Worm (Caenorhabditis elegans) whole organism, L1 larva: ENCODE results near the gene let-23.

Source experiments
- ama-1 ChIP-seq: fragments of 150-350 bp; optimal IDR thresholded peaks from 2 replicates; lab custom pipeline; 2014
- ets-5 ChIP-seq: fragments of 200-800 bp; sonication (Bioruptor generic); IDR thresholded peaks from 2 replicates; pipeline ENCODE4 v1.3.6; 2022; ENCODE audit warnings: missing genetic modification characterization, missing compliant biosample characterization
- fkh-10 ChIP-seq: sonication (generic microtip); optimal IDR thresholded peaks from 2 replicates; lab custom pipeline; 2017; ENCODE audit warnings: missing biosample characterization, missing genetic modification reagents, missing genetic modification characterization
- nhr-90 ChIP-seq: sonication (generic microtip); optimal IDR thresholded peaks from 2 replicates; lab custom pipeline; 2016; ENCODE audit warnings: mild to moderate bottlenecking, missing genetic modification characterization, missing compliant biosample characterization; ENCODE audit not compliant: poor library complexity

- TF ChIP-seq ama-1 (no peak), nhr-90 (no peak), fkh-10 (GFP tag; lab: Kevin White, UChicago) (no peak), ets-5 (no peak)
Observed at ce11 chrII:9197212-9197611, at the start of gene let-23.
